Worm (Caenorhabditis elegans): ENCODE measurements around the gene col-156.

The col-156 gene

DNA sequence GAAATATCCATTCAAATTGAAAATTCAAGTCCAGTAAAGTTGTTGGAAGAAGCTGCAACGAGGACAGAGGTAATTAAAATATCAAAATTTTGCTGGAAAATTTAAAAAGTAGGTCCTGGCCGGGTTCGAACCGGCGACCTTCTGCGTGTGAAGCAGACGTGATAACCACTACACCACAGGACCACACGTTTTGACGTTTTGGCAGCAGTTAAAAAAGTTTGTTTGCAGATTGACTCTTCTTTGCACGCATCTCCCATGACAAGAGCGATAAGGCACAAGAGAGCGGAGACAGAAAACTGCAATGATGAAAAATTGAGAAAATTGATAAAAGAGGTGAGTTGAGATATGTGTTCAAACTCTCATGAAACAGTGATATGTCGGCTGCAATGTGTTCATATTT lies 38.0 kb downstream of the col-156 start (continued):
- TF ChIP-seq lin-54 (GFP tag; optimal IDR thresholded peaks at IDR 0.05) (peak; percentile 62), ztf-25 (GFP tag; IDR thresholded peaks at IDR 0.05) (0 out of 2 replicates have a peak, but pooled peaks have one; percentile 35), F37B4.10 (GFP tag; IDR thresholded peaks at IDR 0.05) (no peak), dpl-1 (GFP tag; optimal IDR thresholded peaks at IDR 0.05) (no peak), Y79H2A.3 (GFP tag; conservative IDR thresholded peaks at IDR 0.05) (no peak), xnd-1 (tag; optimal IDR thresholded peaks at IDR 0.05) (no peak), mel-28 (tag; optimal IDR thresholded peaks at IDR 0.05; ENCODE audit: borderline replicate concordance) (no peak), B0336.3 (GFP tag; IDR thresholded peaks at IDR 0.05) (no peak; the same call in 1 of the 2 replicates), T07F8.4 (tag; optimal IDR thresholded peaks at IDR 0.05) (no peak), gei-17 (GFP tag; optimal IDR thresholded peaks at IDR 0.05) (no peak)

ce11 chrV:11410902-11411561 lies 39.1 kb downstream of the col-156 start, which contains the start of the genes K03B8.8 and grl-3:
TSS of gene K03B8.8 (minus strand) at chrV:11411002.
TSS of gene grl-3 (plus strand) at chrV:11411511.
- TF ChIP-seq nhr-120 (GFP tag; IDR thresholded peaks at IDR 0.05) (no peak), akir-1 (GFP tag; optimal IDR thresholded peaks at IDR 0.05) (no peak)

DNA sequence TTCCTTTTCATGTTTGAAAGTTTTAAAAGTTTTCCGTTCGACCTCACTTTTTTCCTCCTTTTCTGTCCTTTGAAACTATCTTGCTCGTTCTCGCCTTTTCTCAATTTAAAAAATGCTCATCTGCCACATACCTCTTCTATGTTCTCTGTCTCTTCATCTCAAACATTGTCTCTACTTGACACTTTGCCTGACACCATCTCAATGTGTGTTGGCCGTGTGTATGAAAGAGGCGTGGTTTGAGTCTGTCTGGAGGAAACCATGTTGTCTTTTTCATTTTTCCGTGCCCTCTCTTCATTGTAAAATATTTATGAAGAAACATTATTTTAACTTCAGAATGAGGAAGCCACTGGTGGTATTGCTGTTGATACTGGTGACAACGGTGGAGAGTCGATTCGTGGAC lies 42.9 kb downstream of the col-156 start, which contains the start of gene K03B8.6:
Gene K03B8.6, plus strand, starts transcription at position 334 of the 400 bp plus-strand sequence.
- TF ChIP-seq B0336.3 (GFP tag; IDR thresholded peaks at IDR 0.05) (no peak), C06A6.2 (GFP tag; conservative IDR thresholded peaks at IDR 0.05) (no peak), chd-7 (tag; optimal IDR thresholded peaks at IDR 0.05) (no peak), Y95B8A.8 (GFP tag; IDR thresholded peaks at IDR 0.05) (no peak), pbrm-1 (GFP tag; IDR thresholded peaks at IDR 0.05) (no peak), T26A5.8 (tag; optimal IDR thresholded peaks at IDR 0.05) (no peak), lsl-1 (GFP tag; optimal IDR thresholded peaks at IDR 0.05) (no peak), ZK185.1 (tag; optimal IDR thresholded peaks at IDR 0.05; ENCODE audit: poor library complexity, severe bottlenecking) (no peak), Y53G8AR.9 (GFP tag; conservative IDR thresholded peaks at IDR 0.05) (no peak), dpl-1 (GFP tag; optimal IDR thresholded peaks at IDR 0.05) (no peak), ztf-3 (GFP tag; optimal IDR thresholded peaks at IDR 0.05) (no peak), rpc-1 (optimal IDR thresholded peaks at IDR 0.05) (no peak), rpc-1 (tag; optimal IDR thresholded peaks at IDR 0.05) (no peak), somi-1 (GFP tag; optimal IDR thresholded peaks at IDR 0.05) (no peak), egl-44 (GFP tag; IDR thresholded peaks at IDR 0.05) (no peak), F57A8.1 (GFP tag; optimal IDR thresholded peaks at IDR 0.05) (no peak), tlf-1 (GFP tag; optimal IDR thresholded peaks at IDR 0.05) (no peak), nfya-2 (GFP tag; IDR thresholded peaks at IDR 0.05) (no peak)

DNA sequence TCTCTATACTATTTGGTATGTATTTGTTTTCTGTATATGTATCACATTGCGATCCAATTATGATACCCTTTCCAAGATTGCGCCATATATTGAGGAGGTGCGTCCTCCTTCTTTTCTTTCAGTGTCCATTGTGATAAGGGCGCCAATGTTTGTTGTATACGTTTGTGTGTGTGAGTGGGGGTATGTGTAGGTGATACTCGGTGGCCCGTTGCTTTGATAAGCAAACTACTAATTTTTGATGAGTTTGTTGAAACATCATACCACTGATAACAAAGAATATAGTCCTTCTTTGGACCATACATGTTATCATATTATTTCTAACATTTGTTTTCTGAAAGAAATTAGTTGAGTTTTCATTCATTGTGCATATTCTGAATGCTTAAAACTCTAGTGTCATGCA lies 46.5 kb downstream of the col-156 start:
- TF ChIP-seq sea-2 (GFP tag; IDR thresholded peaks at IDR 0.05) (no peak), ccch-3 (GFP tag; optimal IDR thresholded peaks at IDR 0.05) (no peak), hsf-1 (GFP tag; IDR thresholded peaks at IDR 0.05) (no peak), him-1 (tag; optimal IDR thresholded peaks at IDR 0.05) (no peak), atf-7 (tag; optimal IDR thresholded peaks at IDR 0.05) (no peak), sptf-2 (GFP tag; optimal IDR thresholded peaks at IDR 0.05) (no peak), let-607 (tag; optimal IDR thresholded peaks at IDR 0.05) (no peak), fkh-3 (tag; optimal IDR thresholded peaks at IDR 0.05) (no peak), unc-130 (GFP tag; optimal IDR thresholded peaks at IDR 0.05) (no peak), ets-4 (GFP tag; optimal IDR thresholded peaks at IDR 0.05) (no peak), ceh-40 (GFP tag; IDR thresholded peaks at IDR 0.05) (no peak), F39B2.1 (GFP tag; IDR thresholded peaks at IDR 0.05) (no peak), attf-6 (GFP tag; IDR thresholded peaks at IDR 0.05) (no peak), zim-3 (tag; optimal IDR thresholded peaks at IDR 0.05) (no peak), chd-7 (tag; optimal IDR thresholded peaks at IDR 0.05) (no peak), ztf-6 (GFP tag; IDR thresholded peaks at IDR 0.05) (no peak), nhr-80 (tag; optimal IDR thresholded peaks at IDR 0.05) (no peak), pbrm-1 (GFP tag; IDR thresholded peaks at IDR 0.05) (no peak)

Measured in whole organism, young adult.